Worm (Caenorhabditis elegans): ENCODE results near the gene C26D10.7.

- TF ChIP-seq ceh-100 (GFP tag; IDR thresholded peaks at IDR 0.05) (no peak), snpc-4 (GFP tag; optimal IDR thresholded peaks at IDR 0.05) (no peak), snpc-4 (tag; optimal IDR thresholded peaks at IDR 0.05) (no peak), unc-62 (GFP tag; optimal IDR thresholded peaks at IDR 0.05) (no peak), nfya-1 (tag; optimal IDR thresholded peaks at IDR 0.05; ENCODE audit: borderline replicate concordance, insufficient read depth) (no peak), ama-1 (optimal IDR thresholded peaks at IDR 0.05) (no peak), ama-1 (GFP tag; optimal IDR thresholded peaks at IDR 0.05) (no peak), zim-3 (tag; optimal IDR thresholded peaks at IDR 0.05) (no peak), lsl-1 (GFP tag; optimal IDR thresholded peaks at IDR 0.05) (no peak), nhr-179 (tag; optimal IDR thresholded peaks at IDR 0.05) (no peak), atf-7 (tag; optimal IDR thresholded peaks at IDR 0.05) (no peak), tbp1 (GFP tag; optimal IDR thresholded peaks at IDR 0.05) (no peak)
Observed at ce11 chrII:8385561-8385960, 51.8 kb downstream of the C26D10.7 start.

Data from whole organism, young adult.